Worm (Caenorhabditis elegans): ENCODE results near the gene F09E10.6.

DNA sequence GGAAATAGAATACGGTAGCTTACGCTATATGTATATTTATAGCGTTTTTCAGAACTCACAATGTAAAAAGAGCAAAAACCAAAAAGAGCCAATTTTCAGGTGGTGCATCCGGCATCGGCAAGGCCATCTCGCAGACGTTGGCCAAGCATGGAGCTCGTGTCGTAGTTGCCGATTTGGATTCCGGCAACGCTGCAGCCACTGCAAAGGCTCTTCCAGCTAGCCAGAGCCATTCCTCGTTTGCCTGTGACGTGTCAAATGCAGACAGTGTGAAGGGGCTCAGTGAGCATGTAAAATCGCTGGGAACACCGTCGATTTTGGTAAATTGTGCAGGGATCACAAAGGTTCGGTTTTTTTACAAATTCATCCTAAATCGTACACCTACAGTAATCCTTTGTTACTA is 10.4 kb downstream of the F09E10.6 start:
- TF ChIP-seq tbx-2 (tag; optimal IDR thresholded peaks at IDR 0.05) (no peak), mdl-1 (tag; optimal IDR thresholded peaks at IDR 0.05) (no peak), dsc-1 (tag; optimal IDR thresholded peaks at IDR 0.05) (no peak), ces-1 (GFP tag; optimal IDR thresholded peaks at IDR 0.05) (no peak), ama-1 (optimal IDR thresholded peaks at IDR 0.05) (no peak), aly-2 (tag; optimal IDR thresholded peaks at IDR 0.05) (no peak)
